Worm (Caenorhabditis elegans) whole organism, young adult: Measurements from ENCODE around the gene ant-1.4.

ENCODE experiments used
- B0019.2 ChIP-seq: fragments of 200-800 bp; sonication (Bioruptor generic); conservative IDR thresholded peaks from 2 replicates; pipeline ENCODE4 v1.3.6; 2022; ENCODE audit warnings: missing genetic modification reagents, missing genetic modification characterization, missing compliant biosample characterization
- B0336.3 ChIP-seq: fragments of 200-800 bp; sonication (Bioruptor generic); IDR thresholded peaks from 2 replicates; pipeline ENCODE4 v1.3.6; 2022; ENCODE audit warnings: missing genetic modification characterization, missing compliant biosample characterization
- C17E4.6 ChIP-seq: fragments of 200-800 bp; sonication (Bioruptor generic); IDR thresholded peaks from 2 replicates; pipeline ENCODE4 v1.3.6; 2022; ENCODE audit warnings: missing genetic modification reagents, missing genetic modification characterization, missing compliant biosample characterization
- D2030.7 ChIP-seq: fragments of 200-800 bp; sonication (Bioruptor generic); IDR thresholded peaks from 2 replicates; pipeline ENCODE4 v1.3.6; 2022; ENCODE audit warnings: missing genetic modification reagents, missing genetic modification characterization, missing compliant biosample characterization
- F10E7.11 ChIP-seq: sonication (generic microtip); optimal IDR thresholded peaks from 2 replicates; lab custom pipeline; 2017; ENCODE audit warnings: mild to moderate bottlenecking, missing genetic modification characterization, moderate library complexity, missing compliant biosample characterization
- Y53F4B.3 ChIP-seq: fragments of 200-800 bp; sonication (Bioruptor generic); IDR thresholded peaks from 2 replicates; pipeline ENCODE4 v1.3.6; 2022; ENCODE audit warnings: missing genetic modification reagents, missing genetic modification characterization, missing compliant biosample characterization
- Y56A3A.18 ChIP-seq: fragments of 200-800 bp; sonication (Bioruptor generic); IDR thresholded peaks from 2 replicates; pipeline ENCODE4 v1.3.6; 2022; ENCODE audit warnings: missing genetic modification reagents, missing genetic modification characterization, missing compliant biosample characterization
- aptf-3 ChIP-seq: fragments of 200-800 bp; sonication (Bioruptor generic); IDR thresholded peaks from 2 replicates; pipeline ENCODE4 v1.3.6; 2022; ENCODE audit warnings: missing genetic modification characterization, missing compliant biosample characterization
- attf-3 ChIP-seq: fragments of 200-800 bp; sonication (Bioruptor generic); conservative IDR thresholded peaks from 2 replicates; pipeline ENCODE4 v1.3.6; 2022; ENCODE audit warnings: missing genetic modification reagents, missing genetic modification characterization, missing compliant biosample characterization
- attf-6 ChIP-seq: fragments of 200-800 bp; sonication (Bioruptor generic); IDR thresholded peaks from 2 replicates; pipeline ENCODE4 v1.3.6; 2022; ENCODE audit warnings: missing genetic modification reagents, missing genetic modification characterization, missing compliant biosample characterization
- bed-2 ChIP-seq: fragments of 200-800 bp; sonication (Bioruptor generic); IDR thresholded peaks from 2 replicates; pipeline ENCODE4 v1.3.6; 2022; ENCODE audit warnings: missing genetic modification reagents, missing genetic modification characterization, missing compliant biosample characterization
- cebp-1 ChIP-seq, 2 experiments: fragments of 200-800 bp in 1 of 2; sonication (Bioruptor generic) in 1 of 2; sonication (generic microtip) in 1 of 2; IDR thresholded peaks in 1 of 2; optimal IDR thresholded peaks in 1 of 2; 2 replicates each; pipeline versions ENCODE4 v1.3.6 to Lab custom; 2017 to 2022; ENCODE audit warnings: missing compliant biosample characterization in 2 of 2, missing genetic modification characterization in 2 of 2, mild to moderate bottlenecking in 1 of 2, missing genetic modification reagents in 1 of 2, moderate library complexity in 1 of 2
- ceh-100 ChIP-seq: fragments of 200-800 bp; sonication (Bioruptor generic); IDR thresholded peaks from 2 replicates; pipeline ENCODE4 v1.3.6; 2022; ENCODE audit warnings: missing genetic modification reagents, missing genetic modification characterization, missing compliant biosample characterization
- ceh-40 ChIP-seq: fragments of 200-800 bp; sonication (Bioruptor generic); IDR thresholded peaks from 2 replicates; pipeline ENCODE4 v1.3.6; 2022; ENCODE audit warnings: missing genetic modification characterization, missing compliant biosample characterization
- ceh-79 ChIP-seq: sonication (generic microtip); optimal IDR thresholded peaks from 2 replicates; lab custom pipeline; 2017; ENCODE audit warnings: mild to moderate bottlenecking, missing genetic modification characterization, missing compliant biosample characterization
- hrde-1 ChIP-seq: sonication (generic microtip); optimal IDR thresholded peaks from 2 replicates; lab custom pipeline; 2016; ENCODE audit warnings: missing genetic modification characterization, mild to moderate bottlenecking, missing compliant biosample characterization, moderate library complexity, missing genotype, missing genetic modification reagents, borderline replicate concordance
- let-607 ChIP-seq, 2 experiments: fragments of 200-800 bp in 1 of 2; sonication (Bioruptor generic) in 1 of 2; sonication (generic microtip) in 1 of 2; optimal IDR thresholded peaks; 2 replicates each; lab custom pipeline; 2016 to 2018; ENCODE audit warnings: mild to moderate bottlenecking in 2 of 2, missing compliant biosample characterization in 2 of 2, missing genetic modification characterization in 2 of 2, moderate library complexity in 2 of 2, missing genotype in 1 of 2
- lin-35 ChIP-seq, 3 experiments: fragments of 150-350 bp in 2 of 3; sonication (generic microtip) in 1 of 3; optimal IDR thresholded peaks; 2 replicates each; lab custom pipeline; 2014 to 2018; ENCODE audit warnings: missing biosample characterization in 3 of 3, missing genetic modification characterization in 3 of 3, missing genetic modification reagents in 3 of 3
- lin-54 ChIP-seq: fragments of 200-800 bp; sonication (Bioruptor generic); optimal IDR thresholded peaks from 2 replicates; lab custom pipeline; 2018; ENCODE audit warnings: mild to moderate bottlenecking, missing genetic modification characterization, missing compliant biosample characterization
- lsy-27 ChIP-seq: sonication (generic microtip); optimal IDR thresholded peaks from 2 replicates; lab custom pipeline; 2017; ENCODE audit warnings: missing genetic modification characterization, mild to moderate bottlenecking, missing compliant biosample characterization, antibody characterized with exemption, missing genotype, borderline replicate concordance; ENCODE audit not compliant: insufficient read depth
- mes-4 ChIP-seq: sonication (generic microtip); optimal IDR thresholded peaks from 2 replicates; lab custom pipeline; 2016; ENCODE audit warnings: missing genotype, missing genetic modification characterization, missing compliant biosample characterization
- nhr-120 ChIP-seq: fragments of 200-800 bp; sonication (Bioruptor generic); IDR thresholded peaks from 2 replicates; pipeline ENCODE4 v1.3.6; 2022; ENCODE audit warnings: missing genetic modification characterization, missing compliant biosample characterization
- repo-1 ChIP-seq: sonication (generic microtip); optimal IDR thresholded peaks from 2 replicates; lab custom pipeline; 2017; ENCODE audit warnings: mild to moderate bottlenecking, missing genetic modification characterization, missing compliant biosample characterization
- snpc-1.3 ChIP-seq: sonication (generic microtip); optimal IDR thresholded peaks from 2 replicates; lab custom pipeline; 2017; ENCODE audit warnings: missing genetic modification characterization, mild to moderate bottlenecking, missing compliant biosample characterization, antibody characterized with exemption, moderate library complexity, missing genotype, missing genetic modification reagents; ENCODE audit not compliant: insufficient read depth
- snpc-3.4 ChIP-seq: sonication (generic microtip); optimal IDR thresholded peaks from 2 replicates; lab custom pipeline; 2017; ENCODE audit warnings: missing genetic modification characterization, mild to moderate bottlenecking, missing compliant biosample characterization, antibody characterized with exemption, moderate library complexity, missing genotype, missing genetic modification reagents
- somi-1 ChIP-seq: fragments of 200-800 bp; sonication (Bioruptor generic); optimal IDR thresholded peaks from 2 replicates; lab custom pipeline; 2018; ENCODE audit warnings: mild to moderate bottlenecking, missing genetic modification characterization, missing compliant biosample characterization
- zfh-2 ChIP-seq: fragments of 200-800 bp; sonication (Bioruptor generic); conservative IDR thresholded peaks from 2 replicates; pipeline ENCODE4 v1.3.6; 2022; ENCODE audit warnings: missing genetic modification reagents, missing genetic modification characterization, missing compliant biosample characterization
- ztf-22 ChIP-seq: fragments of 200-800 bp; sonication (Bioruptor generic); optimal IDR thresholded peaks from 2 replicates; lab custom pipeline; 2018; ENCODE audit warnings: mild to moderate bottlenecking, missing genetic modification characterization, moderate library complexity, missing compliant biosample characterization
- ztf-3 ChIP-seq: fragments of 200-800 bp; sonication (Bioruptor generic); optimal IDR thresholded peaks from 2 replicates; lab custom pipeline; 2018; ENCODE audit warnings: mild to moderate bottlenecking, missing genetic modification characterization, missing compliant biosample characterization

The ant-1.4 gene

DNA sequence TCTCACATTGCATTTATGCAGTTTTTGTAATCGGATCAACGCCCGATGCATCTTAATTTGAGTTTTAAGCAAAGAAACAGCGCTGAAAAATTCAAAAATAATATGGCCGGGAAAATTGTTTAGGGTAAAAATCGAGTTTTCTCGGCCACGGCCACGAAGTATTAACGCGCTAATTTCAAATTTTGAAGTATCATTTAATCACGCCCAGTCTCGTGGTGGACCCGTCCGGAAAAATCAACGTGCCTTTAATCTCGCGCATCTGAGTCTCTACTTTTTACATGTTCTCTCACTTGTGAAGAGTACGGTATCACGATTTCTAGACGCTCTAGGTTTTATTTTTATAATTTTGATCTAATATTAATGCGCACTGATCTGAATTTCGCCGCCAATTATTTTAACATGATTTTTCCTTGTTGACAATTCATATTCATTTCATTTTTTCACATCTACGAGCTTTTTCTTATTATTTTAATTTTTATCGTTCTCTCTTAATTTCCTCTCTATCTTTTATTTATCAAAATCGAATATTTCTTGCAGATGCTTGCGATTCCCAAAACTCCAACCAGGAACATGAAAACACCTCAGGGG, 38.8 kb upstream of the ant-1.4 start, which contains the start of the genes acdh-13 and mesp-1 (continued):
- TF ChIP-seq nhr-120 (no peak), Y56A3A.18 (GFP tag; lab: Robert Waterston, UW) (no peak), F10E7.11 (tag; lab: Kevin White, UChicago) (no peak), ceh-40 (GFP tag; lab: Robert Waterston, UW) (0 out of 2 replicates have a peak, but pooled peaks have one; percentile 44), repo-1 (tag; lab: Kevin White, UChicago) (no peak)

DNA sequence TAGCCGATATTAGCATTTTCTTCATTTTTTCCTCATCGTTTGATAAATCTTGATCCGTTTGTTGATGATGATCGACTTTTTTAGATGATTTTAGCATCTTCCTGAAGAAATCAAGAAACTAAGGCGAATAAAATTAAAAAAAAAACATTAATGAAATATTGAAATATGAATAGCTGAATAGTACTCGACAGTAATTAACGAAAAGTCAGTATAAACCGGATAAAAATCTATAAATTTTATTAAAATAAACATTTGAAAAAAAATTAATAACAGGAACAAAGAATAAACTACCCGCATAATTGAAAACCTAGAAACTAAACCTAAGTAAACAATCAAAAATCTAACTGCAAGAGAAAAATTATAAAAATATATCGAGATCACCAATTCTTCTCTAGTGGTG, 36.2 kb upstream of the ant-1.4 start, which contains the start of gene C28C12.12:
C28C12.12 (minus strand) TSS at position 101 of the 400 bp plus-strand sequence.
- no peak for TF ChIP-seq B0019.2
- no peak for TF ChIP-seq attf-6 (GFP tag; lab: Robert Waterston, UW)

DNA sequence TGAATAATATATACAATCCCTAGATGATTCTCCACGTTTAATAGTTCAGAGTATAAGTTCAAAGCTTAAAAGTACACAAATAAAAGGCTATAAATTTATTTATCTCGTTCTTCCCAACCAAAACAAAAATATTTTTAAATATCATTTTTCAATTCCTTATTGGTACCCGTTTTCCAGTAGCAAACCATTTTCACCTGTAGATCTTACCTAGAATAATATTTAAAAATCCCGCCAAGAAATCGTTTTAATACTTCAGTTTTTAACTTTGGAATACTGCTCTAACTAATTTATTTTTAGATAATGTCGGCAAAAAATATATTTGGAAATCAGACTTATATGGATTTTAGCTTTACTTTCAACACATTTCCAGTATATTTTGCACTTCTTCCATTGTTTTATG, 32.1 kb upstream of the ant-1.4 start, which contains the start of gene sru-7:
sru-7 (plus strand) TSS at position 301 of the 400 bp plus-strand sequence.
- TF ChIP-seq ceh-100, result no peak
- TF ChIP-seq bed-2 (GFP tag; lab: Robert Waterston, UW), result no peak
- no peak for TF ChIP-seq cebp-1 (GFP tag; IDR thresholded peaks at IDR 0.05; lab: Robert Waterston, UW)
- no peak for TF ChIP-seq cebp-1 (tag; optimal IDR thresholded peaks at IDR 0.05; lab: Kevin White, UChicago)
- no peak for TF ChIP-seq attf-3
- TF ChIP-seq lin-54 (GFP tag; lab: Kevin White, UChicago), result no peak

DNA sequence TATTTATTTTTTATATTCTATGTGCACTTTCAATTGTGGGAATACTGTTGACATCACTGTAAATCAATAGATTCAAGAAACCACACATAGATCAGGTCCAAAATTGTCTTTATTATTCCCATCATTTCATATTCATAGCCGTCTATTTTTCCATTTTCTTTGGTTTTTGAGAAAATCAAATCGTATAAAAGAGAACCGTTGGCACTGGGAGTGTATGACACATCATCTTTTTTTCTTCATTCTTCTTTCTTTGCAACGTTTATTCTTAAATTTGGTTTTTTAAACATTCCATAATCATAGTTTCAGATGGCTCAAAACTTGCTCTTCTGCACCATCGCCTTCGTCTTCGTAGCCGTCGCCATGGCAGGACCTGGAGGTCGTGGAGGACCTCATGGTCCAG, 29.8 kb upstream of the ant-1.4 start, which contains the start of gene srlf-2:
srlf-2 (plus strand) TSS at position 301 of the 400 bp plus-strand sequence.
- TF ChIP-seq hrde-1, result no peak
- no peak for TF ChIP-seq C17E4.6 (GFP tag; lab: Robert Waterston, UW)
- TF ChIP-seq, all 124 proteins: peak for 0

DNA sequence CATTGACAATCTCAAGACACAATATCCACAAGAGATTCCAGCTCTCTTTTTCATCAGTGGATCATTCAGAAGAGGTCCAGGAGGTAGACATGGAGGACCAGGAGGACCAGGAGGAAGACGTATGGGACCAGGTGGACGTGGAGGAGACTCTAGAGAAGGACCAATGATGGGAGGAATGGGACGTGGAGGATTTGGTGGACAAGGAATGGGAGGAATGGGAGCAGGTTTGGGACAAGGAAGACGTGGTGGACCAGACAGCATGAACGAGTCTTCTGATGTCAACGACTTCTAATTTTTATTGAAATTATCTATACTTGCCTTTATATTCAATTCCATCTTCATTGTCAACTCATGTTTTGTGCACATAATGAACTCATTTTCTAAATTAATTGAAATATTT, 27.9 kb upstream of the ant-1.4 start:
- TF ChIP-seq zfh-2 (0 out of 2 replicates have a peak, but pooled peaks have one; percentile 25), snpc-3.4 (no peak), attf-6 (GFP tag; lab: Robert Waterston, UW) (no peak)

DNA sequence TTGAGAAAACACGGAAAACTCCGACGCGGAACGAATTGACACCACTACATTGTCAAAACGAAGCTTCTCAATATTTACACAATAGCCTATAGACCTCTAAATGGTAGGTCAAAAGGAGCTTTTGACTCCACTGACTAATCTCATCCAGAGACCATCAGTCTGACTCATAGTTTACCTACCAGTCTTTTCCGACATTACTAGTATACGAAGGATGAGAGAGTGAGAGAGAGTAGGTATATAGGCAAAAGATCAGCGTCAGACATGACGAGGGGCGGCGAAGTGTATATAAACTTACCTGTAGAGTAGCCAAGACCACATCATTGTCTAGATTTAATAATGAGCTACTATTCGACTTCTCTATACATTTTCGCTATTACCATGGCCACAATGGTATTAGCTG, 27.1 kb upstream of the ant-1.4 start, which contains the start of gene srlf-3:
srlf-3 (plus strand) TSS at position 301 of the 400 bp plus-strand sequence.
- no peak for TF ChIP-seq lin-35 (GFP tag; optimal IDR thresholded peaks at IDR 0.05; lab: Kevin White, UChicago)
- TF ChIP-seq lsy-27, result no peak
- TF ChIP-seq let-607 (tag; optimal IDR thresholded peaks at IDR 0.05; lab: Kevin White, UChicago), result no peak
- TF ChIP-seq Y53F4B.3 (GFP tag; lab: Robert Waterston, UW), result no peak
- no peak for TF ChIP-seq ztf-3
- TF ChIP-seq aptf-3 (GFP tag; lab: Robert Waterston, UW), result no peak
- no peak for TF ChIP-seq attf-6 (GFP tag; lab: Robert Waterston, UW)
- no peak for TF ChIP-seq snpc-1.3 (tag; lab: Kevin White, UChicago)
- no peak for TF ChIP-seq B0336.3
- TF ChIP-seq D2030.7 (GFP tag; lab: Robert Waterston, UW), result no peak
- no peak for TF ChIP-seq somi-1
- no peak for TF ChIP-seq mes-4 (tag; lab: Kevin White, UChicago)
- no peak for TF ChIP-seq ztf-22 (GFP tag; lab: Kevin White, UChicago)
- no peak for TF ChIP-seq ceh-79 (tag; lab: Kevin White, UChicago)
